Fruit fly (Drosophila melanogaster): ENCODE data around the gene app.

- TF ChIP-seq CG10274 (GFP tag; optimal IDR thresholded peaks at IDR 0.05) (no peak), HLH4C (GFP tag; IDR thresholded peaks at IDR 0.05; ENCODE audit: partially characterized antibody) (no peak), CG31224 (GFP tag; IDR thresholded peaks at IDR 0.05) (no peak), zen (tag; optimal IDR thresholded peaks at IDR 0.05) (no peak), h (optimal IDR thresholded peaks at IDR 0.05) (no peak)
Observed at dm6 chr3L:12184564-12185034, 82.0 kb downstream of the app start, which contains the start of gene Miox.

All from whole organism, embryonic.